Fruit fly (Drosophila melanogaster) whole organism, embryonic: ENCODE data around the gene GCS2beta.

ENCODE experiments used
- Blimp-1 ChIP-seq: fragments of 200-800 bp; sonication (Bioruptor generic); optimal IDR thresholded peaks from 3 replicates; lab custom pipeline; 2018; ENCODE audit warnings: missing biosample characterization, missing genetic modification characterization, mild to moderate bottlenecking, moderate library complexity, missing genetic modification reagents
- BtbVII ChIP-seq: fragments of 200-800 bp; sonication (Bioruptor generic); optimal IDR thresholded peaks from 3 replicates; lab custom pipeline; 2017; ENCODE audit warnings: missing biosample characterization, mild to moderate bottlenecking, missing genetic modification characterization
- CG10267 ChIP-seq: fragments of 200-800 bp; sonication (Bioruptor generic); optimal IDR thresholded peaks from 2 replicates; lab custom pipeline; 2018; ENCODE audit warnings: missing biosample characterization, mild to moderate bottlenecking, missing genetic modification characterization, moderate library complexity
- CG11398 ChIP-seq: fragments of 200-800 bp; sonication (Bioruptor generic); optimal IDR thresholded peaks from 2 replicates; lab custom pipeline; 2016; ENCODE audit warnings: missing biosample characterization, missing genetic modification characterization
- CG11504 ChIP-seq: fragments of 200-800 bp; sonication (Bioruptor generic); optimal IDR thresholded peaks from 3 replicates; lab custom pipeline; 2019; ENCODE audit warnings: missing biosample characterization, mild to moderate bottlenecking, missing genetic modification characterization, moderate library complexity
- CG1233 ChIP-seq: fragments of 200-800 bp; sonication (Bioruptor generic); optimal IDR thresholded peaks from 4 replicates; lab custom pipeline; 2018; ENCODE audit warnings: missing biosample characterization, mild to moderate bottlenecking, missing genetic modification characterization
- CG12744 ChIP-seq: fragments of 200-800 bp; sonication (Bioruptor generic); optimal IDR thresholded peaks from 2 replicates; lab custom pipeline; 2016; ENCODE audit warnings: missing biosample characterization, missing genetic modification characterization
- CG14965 ChIP-seq: fragments of 200-800 bp; sonication (Bioruptor generic); optimal IDR thresholded peaks from 2 replicates; lab custom pipeline; 2016; ENCODE audit warnings: missing biosample characterization, missing genetic modification characterization, borderline replicate concordance
- CG1529 ChIP-seq: fragments of 200-800 bp; sonication (Bioruptor generic); optimal IDR thresholded peaks from 3 replicates; lab custom pipeline; 2018; ENCODE audit warnings: missing biosample characterization, missing genetic modification characterization
- CG15514 ChIP-seq: fragments of 200-800 bp; sonication (Bioruptor generic); optimal IDR thresholded peaks from 3 replicates; lab custom pipeline; 2017; ENCODE audit warnings: missing biosample characterization, missing genetic modification characterization, mild to moderate bottlenecking, moderate library complexity, missing genetic modification reagents
- CG15696 ChIP-seq: fragments of 200-800 bp; sonication (Bioruptor generic); optimal IDR thresholded peaks from 2 replicates; lab custom pipeline; 2019; ENCODE audit warnings: missing biosample characterization, mild to moderate bottlenecking, missing genetic modification characterization, moderate library complexity
- CG2712 ChIP-seq: fragments of 200-800 bp; optimal IDR thresholded peaks from 3 replicates; lab custom pipeline; 2019; ENCODE audit warnings: missing biosample characterization, mild to moderate bottlenecking, missing genetic modification characterization, moderate library complexity
- CG30431 ChIP-seq: fragments of 200-800 bp; sonication (Bioruptor generic); optimal IDR thresholded peaks from 2 replicates; lab custom pipeline; 2017; ENCODE audit warnings: missing biosample characterization, missing genetic modification characterization
- CG32767 ChIP-seq: fragments of 200-800 bp; sonication (Bioruptor generic); IDR thresholded peaks from 2 replicates; pipeline ENCODE4 v1.3.6; 2022; ENCODE audit warnings: missing biosample characterization, missing genetic modification characterization
- CG4282 ChIP-seq: fragments of 200-800 bp; sonication (Bioruptor generic); optimal IDR thresholded peaks from 2 replicates; lab custom pipeline; 2016; ENCODE audit warnings: missing biosample characterization, missing genetic modification characterization
- CG43689 ChIP-seq: fragments of 200-800 bp; sonication (Bioruptor generic); IDR thresholded peaks from 2 replicates; pipeline ENCODE4 v1.3.6; 2022; ENCODE audit warnings: missing biosample characterization, missing genetic modification characterization
- CG4730 ChIP-seq: fragments of 200-800 bp; sonication (Bioruptor generic); IDR thresholded peaks from 2 replicates; pipeline ENCODE4 v1.3.6; 2022; ENCODE audit warnings: missing biosample characterization, missing genetic modification characterization
- CG6272 ChIP-seq: fragments of 200-800 bp; sonication (Bioruptor generic); IDR thresholded peaks from 2 replicates; pipeline ENCODE4 v1.3.6; 2022; ENCODE audit warnings: missing biosample characterization, missing genetic modification characterization
- CG7786 ChIP-seq: fragments of 200-800 bp; sonication (Bioruptor generic); optimal IDR thresholded peaks from 2 replicates; lab custom pipeline; 2016; ENCODE audit warnings: missing biosample characterization, missing genetic modification characterization
- CG8089 ChIP-seq: fragments of 200-800 bp; sonication (Bioruptor generic); optimal IDR thresholded peaks from 3 replicates; lab custom pipeline; 2016; ENCODE audit warnings: missing biosample characterization, missing genetic modification characterization
- Dll ChIP-seq: fragments of 200-800 bp; sonication (Bioruptor generic); IDR thresholded peaks from 4 replicates; pipeline ENCODE4 v1.3.6; 2022; ENCODE audit warnings: missing biosample characterization, missing genetic modification characterization; ENCODE audit not compliant: partially characterized antibody
- Hey ChIP-seq: fragments of 200-800 bp; sonication (Bioruptor generic); optimal IDR thresholded peaks from 3 replicates; lab custom pipeline; 2018; ENCODE audit warnings: missing biosample characterization, mild to moderate bottlenecking, missing genetic modification characterization
- HmgD ChIP-seq: fragments of 200-800 bp; sonication (Bioruptor generic); optimal IDR thresholded peaks from 3 replicates; lab custom pipeline; 2016; ENCODE audit warnings: missing biosample characterization, missing genetic modification characterization
- Hmr ChIP-seq: fragments of 200-800 bp; sonication (Bioruptor generic); optimal IDR thresholded peaks from 3 replicates; lab custom pipeline; 2017; ENCODE audit warnings: mild to moderate bottlenecking, missing biosample characterization, missing genetic modification reagents, missing genetic modification characterization
- Hr78 ChIP-seq, 2 experiments: fragments of 200-800 bp in 1 of 2; fragments of >200 bp in 1 of 2; sonication (Bioruptor generic) in 1 of 2; optimal IDR thresholded peaks; 2 replicates each; lab custom pipeline; 2017 to 2019; ENCODE audit warnings: missing biosample characterization in 2 of 2, missing genetic modification characterization in 2 of 2, mild to moderate bottlenecking in 1 of 2, moderate library complexity in 1 of 2
- Pdp1 ChIP-seq, 2 experiments: fragments of 200-800 bp; sonication (Bioruptor generic); optimal IDR thresholded peaks; 3 replicates each; lab custom pipeline; 2016; ENCODE audit warnings: missing biosample characterization in 2 of 2, missing genetic modification characterization in 2 of 2, mild to moderate bottlenecking in 1 of 2, moderate library complexity in 1 of 2
- Poxn ChIP-seq: fragments of 200-800 bp; sonication (Bioruptor generic); IDR thresholded peaks from 2 replicates; pipeline ENCODE4 v1.3.6; 2022; ENCODE audit warnings: missing biosample characterization, missing genetic modification characterization
- Six4 ChIP-seq: fragments of 200-800 bp; sonication (Bioruptor generic); optimal IDR thresholded peaks from 2 replicates; lab custom pipeline; 2016; ENCODE audit warnings: missing biosample characterization, missing genetic modification characterization
- Sry-δ ChIP-seq: fragments of 200-800 bp; sonication (Bioruptor generic); optimal IDR thresholded peaks from 2 replicates; lab custom pipeline; 2016; ENCODE audit warnings: missing biosample characterization, missing genetic modification characterization
- ase ChIP-seq: fragments of 200-800 bp; sonication (Bioruptor generic); IDR thresholded peaks from 3 replicates; pipeline ENCODE4 v1.3.6; 2022; ENCODE audit warnings: missing biosample characterization, missing genetic modification characterization
- cato ChIP-seq: fragments of 200-800 bp; sonication (Bioruptor generic); optimal IDR thresholded peaks from 2 replicates; lab custom pipeline; 2016; ENCODE audit warnings: missing biosample characterization, missing genetic modification characterization, borderline replicate concordance
- da ChIP-seq: fragments of 200-800 bp; sonication (Bioruptor generic); optimal IDR thresholded peaks from 2 replicates; lab custom pipeline; 2016; ENCODE audit warnings: missing biosample characterization, missing genetic modification characterization
- dan ChIP-seq: fragments of 200-800 bp; sonication (Bioruptor generic); IDR thresholded peaks from 2 replicates; pipeline ENCODE4 v1.3.6; 2022; ENCODE audit warnings: missing biosample characterization, missing genetic modification characterization
- ftz-f1 ChIP-seq: fragments of 200-800 bp; sonication (Bioruptor generic); optimal IDR thresholded peaks from 2 replicates; lab custom pipeline; 2016; ENCODE audit warnings: missing biosample characterization, missing genetic modification characterization
- hkb ChIP-seq, 2 experiments: fragments of 200-800 bp in 1 of 2; fragments of >200 bp in 1 of 2; sonication (Bioruptor generic) in 1 of 2; IDR thresholded peaks in 1 of 2; optimal IDR thresholded peaks in 1 of 2; 2 replicates each; pipeline versions ENCODE4 v1.3.6 to Lab custom; 2017 to 2022; ENCODE audit warnings: missing biosample characterization in 1 of 2, missing genetic modification characterization in 1 of 2
- lilli ChIP-seq: fragments of 200-800 bp; sonication (Bioruptor generic); optimal IDR thresholded peaks from 3 replicates; lab custom pipeline; 2016; ENCODE audit warnings: missing biosample characterization, missing genetic modification characterization
- lov ChIP-seq, 2 experiments: fragments of 200-800 bp in 1 of 2; fragments of >200 bp in 1 of 2; sonication (Bioruptor generic) in 1 of 2; IDR thresholded peaks in 1 of 2; optimal IDR thresholded peaks in 1 of 2; 2 replicates in 1 of 2; 3 replicates in 1 of 2; pipeline versions ENCODE4 v1.3.6 to Lab custom; 2017 to 2022; ENCODE audit warnings: missing biosample characterization in 1 of 2, missing genetic modification characterization in 1 of 2
- mam ChIP-seq: fragments of 200-800 bp; sonication (Bioruptor generic); optimal IDR thresholded peaks from 3 replicates; lab custom pipeline; 2016; ENCODE audit warnings: missing biosample characterization, missing genetic modification characterization
- mld ChIP-seq: fragments of 200-800 bp; sonication (Bioruptor generic); IDR thresholded peaks from 3 replicates; pipeline ENCODE4 v1.3.6; 2022; ENCODE audit warnings: missing biosample characterization, missing genetic modification characterization; ENCODE audit not compliant: partially characterized antibody
- peb ChIP-seq: fragments of 200-800 bp; sonication (Bioruptor generic); IDR thresholded peaks from 2 replicates; pipeline ENCODE4 v1.3.6; 2022; ENCODE audit warnings: missing biosample characterization, missing genetic modification characterization
- pita ChIP-seq: fragments of 200-800 bp; sonication (Bioruptor generic); optimal IDR thresholded peaks from 2 replicates; lab custom pipeline; 2017; ENCODE audit warnings: missing biosample characterization, mild to moderate bottlenecking, missing genetic modification characterization
- prd ChIP-seq, 3 experiments: fragments of >200 bp in 2 of 3; fragments of 200-800 bp in 1 of 3; sonication (Bioruptor generic) in 1 of 3; optimal IDR thresholded peaks in 2 of 3; IDR thresholded peaks in 1 of 3; 2 replicates in 2 of 3; 3 replicates in 1 of 3; pipeline versions ENCODE4 v1.3.6 to Lab custom; 2017 to 2022; ENCODE audit warnings: missing biosample characterization in 1 of 3, missing genetic modification characterization in 1 of 3
- psq ChIP-seq: fragments of 200-800 bp; sonication (Bioruptor generic); optimal IDR thresholded peaks from 2 replicates; lab custom pipeline; 2017; ENCODE audit warnings: missing biosample characterization, missing genetic modification characterization
- sens-2 ChIP-seq: fragments of 200-800 bp; sonication (Bioruptor generic); IDR thresholded peaks from 2 replicates; pipeline ENCODE4 v1.3.6; 2022; ENCODE audit warnings: missing biosample characterization, missing genetic modification characterization
- sna ChIP-seq: fragments of 200-800 bp; sonication (Bioruptor generic); IDR thresholded peaks from 2 replicates; pipeline ENCODE4 v1.3.6; 2022; ENCODE audit warnings: missing biosample characterization, missing genetic modification characterization; ENCODE audit not compliant: partially characterized antibody
- unpg ChIP-seq: fragments of 200-800 bp; sonication (Bioruptor generic); optimal IDR thresholded peaks from 3 replicates; lab custom pipeline; 2018; ENCODE audit warnings: missing biosample characterization, mild to moderate bottlenecking, missing genetic modification characterization, moderate library complexity
- zfh2 ChIP-seq: fragments of 200-800 bp; sonication (Bioruptor generic); optimal IDR thresholded peaks from 2 replicates; lab custom pipeline; 2016; ENCODE audit warnings: missing biosample characterization, missing genetic modification characterization

The GCS2beta gene

dm6 chr2L:17449608-17450504, 34.3 kb downstream of the GCS2beta start, which contains the start of gene dl (continued):
- TF ChIP-seq unpg (GFP tag; lab: Kevin White, UChicago) (no peak), CG10267 (tag; lab: Kevin White, UChicago) (no peak), Blimp-1 (GFP tag; lab: Kevin White, UChicago) (peak; percentile 58), ftz-f1 (GFP tag; lab: Kevin White, UChicago) (no peak), CG8089 (no peak), da (GFP tag; lab: Kevin White, UChicago) (no peak), hkb (optimal IDR thresholded peaks at IDR 0.05; lab: Kevin White, UChicago) (no peak), hkb (GFP tag; IDR thresholded peaks at IDR 0.05; lab: Robert Waterston, UW) (peak; percentile 9; the same call in 1 of the 2 replicates), lilli (GFP tag; lab: Kevin White, UChicago) (no peak), CG43689 (no peak), CG11398 (GFP tag; lab: Kevin White, UChicago) (no peak), CG1529 (GFP tag; lab: Kevin White, UChicago) (no peak), Hey (tag; lab: Kevin White, UChicago) (no peak), prd (optimal IDR thresholded peaks at IDR 0.05; lab: Kevin White, UChicago) (no peak), prd (GFP tag; IDR thresholded peaks at IDR 0.05; lab: Robert Waterston, UW) (no peak), Hr78 (GFP tag; optimal IDR thresholded peaks at IDR 0.05; lab: Kevin White, UChicago) (no peak), CG15696 (tag; lab: Kevin White, UChicago) (no peak), Dll (no peak), sna (no peak), mam (GFP tag; lab: Kevin White, UChicago) (no peak), CG6272 (no peak), Pdp1 (GFP tag; optimal IDR thresholded peaks at IDR 0.05; lab: Kevin White, UChicago) (peak in 1 of 2 experiments; percentile 81), sens-2 (GFP tag; lab: Robert Waterston, UW) (no peak), Six4 (no peak), CG1233 (GFP tag; lab: Kevin White, UChicago) (no peak), CG4282 (GFP tag; lab: Kevin White, UChicago) (no peak), CG7786 (GFP tag; lab: Kevin White, UChicago) (no peak), CG12744 (GFP tag; lab: Kevin White, UChicago) (no peak), Poxn (no peak), CG14965 (GFP tag; lab: Kevin White, UChicago) (no peak), Hmr (GFP tag; lab: Kevin White, UChicago) (no peak), CG4730 (GFP tag; lab: Robert Waterston, UW) (no peak), ase (GFP tag; lab: Robert Waterston, UW) (no peak), peb (GFP tag; lab: Robert Waterston, UW) (no peak), CG11504 (no peak), HmgD (no peak), BtbVII (no peak), dan (GFP tag; lab: Robert Waterston, UW) (no peak), CG30431 (no peak), CG15514 (GFP tag; lab: Kevin White, UChicago) (peak; percentile 14), Sry-δ (GFP tag; lab: Kevin White, UChicago) (no peak), zfh2 (GFP tag; lab: Kevin White, UChicago) (no peak), pita (GFP tag; lab: Kevin White, UChicago) (no peak), psq (GFP tag; lab: Kevin White, UChicago) (no peak), CG2712 (tag; lab: Kevin White, UChicago) (no peak), cato (GFP tag; lab: Kevin White, UChicago) (no peak), lov (optimal IDR thresholded peaks at IDR 0.05; lab: Kevin White, UChicago) (no peak), lov (GFP tag; IDR thresholded peaks at IDR 0.05; lab: Robert Waterston, UW) (no peak), CG32767 (GFP tag; lab: Robert Waterston, UW) (no peak), mld (GFP tag; lab: Robert Waterston, UW) (no peak)
